Worm (Caenorhabditis elegans) whole organism, midembryonic: ENCODE results near the gene ZC190.2.

Experiments used
- T22C8.4 ChIP-seq: fragments of 200-800 bp; sonication (Bioruptor generic); IDR thresholded peaks from 2 replicates; pipeline ENCODE4 v1.3.6; 2022; ENCODE audit warnings: missing genetic modification characterization, missing compliant biosample characterization
- cog-1 ChIP-seq: sonication (generic microtip); optimal IDR thresholded peaks from 2 replicates; lab custom pipeline; 2016; ENCODE audit warnings: missing genetic modification characterization, missing compliant biosample characterization
- flt-1 ChIP-seq: fragments of 200-800 bp; sonication (Bioruptor generic); IDR thresholded peaks from 2 replicates; pipeline ENCODE4 v1.3.6; 2022; ENCODE audit warnings: missing genetic modification characterization, missing compliant biosample characterization
- klf-2 ChIP-seq: fragments of 200-800 bp; sonication (Bioruptor generic); conservative IDR thresholded peaks from 2 replicates; pipeline ENCODE4 v1.3.6; 2022; ENCODE audit warnings: missing genetic modification reagents, missing genetic modification characterization, missing compliant biosample characterization
- med-1 ChIP-seq: sonication (generic microtip); optimal IDR thresholded peaks from 2 replicates; lab custom pipeline; 2017; ENCODE audit warnings: missing genetic modification characterization, mild to moderate bottlenecking, missing compliant biosample characterization, antibody characterized with exemption, missing genetic modification reagents; ENCODE audit not compliant: insufficient read depth
- ref-1 ChIP-seq: fragments of 200-800 bp; sonication (Bioruptor generic); conservative IDR thresholded peaks from 2 replicates; pipeline ENCODE4 v1.3.6; 2022; ENCODE audit warnings: missing genetic modification reagents, missing genetic modification characterization, missing compliant biosample characterization
- tab-1 ChIP-seq: fragments of 200-800 bp; sonication (Bioruptor generic); IDR thresholded peaks from 2 replicates; pipeline ENCODE4 v1.3.6; 2022; ENCODE audit warnings: missing genetic modification characterization, missing compliant biosample characterization
- ztf-23 ChIP-seq: fragments of 200-800 bp; sonication (Bioruptor generic); IDR thresholded peaks from 2 replicates; pipeline ENCODE4 v1.3.6; 2022; ENCODE audit warnings: missing genetic modification reagents, missing genetic modification characterization, missing compliant biosample characterization
- ztf-29 ChIP-seq: fragments of 200-800 bp; sonication (Bioruptor generic); IDR thresholded peaks from 2 replicates; pipeline ENCODE4 v1.3.6; 2022; ENCODE audit warnings: missing genetic modification reagents, missing genetic modification characterization, missing compliant biosample characterization

DNA sequence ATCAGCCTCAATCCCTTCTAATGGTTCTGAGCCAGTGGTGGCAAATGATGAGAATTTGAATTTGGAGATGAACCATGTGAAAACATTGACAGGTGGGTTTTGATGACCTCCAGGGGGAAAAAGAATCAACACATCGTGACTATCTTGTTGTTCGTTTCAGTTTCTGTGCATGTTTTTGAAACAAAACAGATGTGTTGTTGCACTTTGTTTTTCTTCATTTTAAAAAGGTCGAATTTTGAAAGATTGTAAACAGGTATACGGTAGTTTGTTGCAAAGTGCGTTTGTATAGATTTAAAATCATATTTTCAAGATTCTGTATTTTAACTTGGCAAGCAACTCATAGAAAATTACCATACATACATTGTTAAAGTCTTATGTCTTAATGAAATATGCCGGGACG, 30.8 kb upstream of the ZC190.2 start:
- no peak for TF ChIP-seq med-1
- TF ChIP-seq ref-1 (GFP tag; lab: Robert Waterston, UW), result no peak
- TF ChIP-seq klf-2 (GFP tag; lab: Robert Waterston, UW), result no peak
- no peak for TF ChIP-seq tab-1 (GFP tag; lab: Robert Waterston, UW)
- no peak for TF ChIP-seq flt-1 (GFP tag; lab: Robert Waterston, UW)
- TF ChIP-seq ztf-29 (GFP tag; lab: Robert Waterston, UW), result no peak
- TF ChIP-seq T22C8.4 (GFP tag; lab: Robert Waterston, UW), result no peak
- no peak for TF ChIP-seq cog-1 (tag; lab: Kevin White, UChicago)
- no peak for TF ChIP-seq ztf-23 (GFP tag; lab: Robert Waterston, UW)
